Worm (Caenorhabditis elegans): ENCODE measurements around the gene Y49A3A.4.
A peak's percentile ranks its signal among the peaks of the same experiment; 100 is the strongest.

Y49A3A.4 gene

DNA sequence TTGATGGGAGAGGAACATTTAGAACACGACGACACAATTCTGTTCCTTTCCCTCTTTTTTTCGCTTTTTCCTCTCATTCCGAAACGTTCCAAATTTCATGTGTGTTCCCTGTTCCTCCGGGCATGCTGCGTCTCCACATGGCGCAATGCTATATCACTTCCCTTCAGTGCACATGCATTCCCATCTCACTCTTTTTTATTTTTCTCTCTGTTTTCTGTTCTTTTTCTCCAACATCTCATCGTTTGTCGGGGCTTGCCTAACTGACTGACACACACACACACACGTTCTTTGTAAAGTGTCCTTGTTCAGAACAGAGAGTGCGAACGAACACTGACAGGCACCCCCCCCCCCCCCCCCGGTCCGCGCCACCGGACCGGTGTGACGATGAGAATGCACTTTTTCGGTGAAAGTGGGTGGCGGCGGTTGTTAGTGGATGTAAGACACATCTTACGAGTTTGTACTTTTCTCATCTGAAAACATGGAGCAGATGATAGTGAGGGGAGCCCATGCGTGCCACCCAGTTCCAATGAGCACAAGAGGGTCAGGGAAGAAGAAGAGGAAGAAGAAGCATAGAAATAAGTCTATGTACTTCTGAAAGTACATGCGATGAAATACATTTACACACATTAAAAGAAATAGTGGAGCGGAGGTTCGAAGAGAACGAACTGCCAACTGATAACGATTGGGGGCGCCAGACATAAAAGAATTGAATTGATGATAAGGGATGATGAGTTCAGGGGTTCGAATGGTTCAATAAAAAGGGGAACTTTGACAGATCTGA is 9.8 kb upstream of the Y49A3A.4 start (continued):
- TF ChIP-seq dmd-8 (GFP tag; IDR thresholded peaks at IDR 0.05) (no peak), zip-11 (GFP tag; IDR thresholded peaks at IDR 0.05) (no peak), duxl-1 (tag; optimal IDR thresholded peaks at IDR 0.05; ENCODE audit: poor library complexity) (peak; percentile 57), ceh-44 (GFP tag; IDR thresholded peaks at IDR 0.05) (no peak), egl-27 (tag; optimal IDR thresholded peaks at IDR 0.05) (no peak), pqm-1 (tag; optimal IDR thresholded peaks at IDR 0.05) (peak; percentile 95), nhr-48 (tag; optimal IDR thresholded peaks at IDR 0.05) (peak; percentile 80), zip-2 (tag; optimal IDR thresholded peaks at IDR 0.05) (no peak), saeg-2 (GFP tag; IDR thresholded peaks at IDR 0.05) (no peak), dmd-6 (GFP tag; IDR thresholded peaks at IDR 0.05) (peak; percentile 66), R02D3.7 (tag; optimal IDR thresholded peaks at IDR 0.05) (no peak), hif-1 (tag; optimal IDR thresholded peaks at IDR 0.05) (peak in 1 of 2 experiments; percentile 52), hmg-1.1 (GFP tag; IDR thresholded peaks at IDR 0.05) (peak; percentile 84), mdt-29 (GFP tag; IDR thresholded peaks at IDR 0.05) (no peak), lsy-2 (tag; optimal IDR thresholded peaks at IDR 0.05) (peak; percentile 38 to 68), hlh-11 (tag; optimal IDR thresholded peaks at IDR 0.05) (peak; percentile 90), ztf-7 (tag; optimal IDR thresholded peaks at IDR 0.05) (no peak), daf-16 (GFP tag; optimal IDR thresholded peaks at IDR 0.05) (no peak), daf-16 (tag; optimal IDR thresholded peaks at IDR 0.05) (peak; percentile 65), aha-1 (tag) (peak; percentile 95), sdz-12 (GFP tag; optimal IDR thresholded peaks at IDR 0.05) (no peak), set-16 (GFP tag; IDR thresholded peaks at IDR 0.05) (peak; percentile 91), unc-62 (GFP tag; optimal IDR thresholded peaks at IDR 0.05 in 1 of 2) (peak in 1 of 2 experiments; percentile 93), unc-62 (tag; optimal IDR thresholded peaks at IDR 0.05) (no peak), lim-7 (GFP tag; IDR thresholded peaks at IDR 0.05) (no peak), mep-1 (tag; optimal IDR thresholded peaks at IDR 0.05) (peak; percentile 81), lir-3 (tag; optimal IDR thresholded peaks at IDR 0.05) (no peak), T20F7.1 (GFP tag; optimal IDR thresholded peaks at IDR 0.05) (no peak), snpc-1.2 (GFP tag; IDR thresholded peaks at IDR 0.05) (no peak), ctbp-1 (GFP tag; IDR thresholded peaks at IDR 0.05) (peak; percentile 56; the same call in 1 of the 2 replicates), lin-13 (GFP tag; optimal IDR thresholded peaks at IDR 0.05) (no peak), nhr-41 (GFP tag; IDR thresholded peaks at IDR 0.05) (no peak), mdl-1 (tag; optimal IDR thresholded peaks at IDR 0.05) (peak; percentile 64 to 93), lin-15B (tag; optimal IDR thresholded peaks at IDR 0.05) (no peak), nhr-10 (tag; optimal IDR thresholded peaks at IDR 0.05) (no peak), ZK546.5 (tag; optimal IDR thresholded peaks at IDR 0.05) (no peak), T26A8.4 (GFP tag; IDR thresholded peaks at IDR 0.05) (peak; percentile 17; the same call in 1 of the 2 replicates), nhr-28 (tag; optimal IDR thresholded peaks at IDR 0.05) (peak; percentile 88), dmd-9 (GFP tag; IDR thresholded peaks at IDR 0.05) (no peak), lin-1 (GFP tag; IDR thresholded peaks at IDR 0.05) (0 out of 2 replicates have a peak, but pooled peaks have one; percentile 10), attf-4 (tag; optimal IDR thresholded peaks at IDR 0.05) (no peak), Y75B8A.6 (GFP tag; IDR thresholded peaks at IDR 0.05) (no peak), hlh-30 (tag; optimal IDR thresholded peaks at IDR 0.05; ENCODE audit: insufficient read depth) (peak; percentile 62), daf-12 (tag; optimal IDR thresholded peaks at IDR 0.05) (peak; percentile 20), daf-19 (GFP tag; conservative IDR thresholded peaks at IDR 0.05) (no peak), mes-2 (tag; optimal IDR thresholded peaks at IDR 0.05; ENCODE audit: poor library complexity, severe bottlenecking) (peak; percentile 65), mxl-2 (GFP tag; conservative IDR thresholded peaks at IDR 0.05) (no peak), F37D6.2 (tag; optimal IDR thresholded peaks at IDR 0.05) (no peak), dve-1 (tag; optimal IDR thresholded peaks at IDR 0.05; ENCODE audit: insufficient read depth) (peak; percentile 41), nhr-76 (tag; optimal IDR thresholded peaks at IDR 0.05) (no peak)
